Worm (Caenorhabditis elegans): ENCODE measurements around the gene fbxb-79.
"Not testable (repeated sequence)": the region's sequence is repeated elsewhere in the genome, so short reads cannot be mapped to it uniquely, and the experiment has no call there.

DNA sequence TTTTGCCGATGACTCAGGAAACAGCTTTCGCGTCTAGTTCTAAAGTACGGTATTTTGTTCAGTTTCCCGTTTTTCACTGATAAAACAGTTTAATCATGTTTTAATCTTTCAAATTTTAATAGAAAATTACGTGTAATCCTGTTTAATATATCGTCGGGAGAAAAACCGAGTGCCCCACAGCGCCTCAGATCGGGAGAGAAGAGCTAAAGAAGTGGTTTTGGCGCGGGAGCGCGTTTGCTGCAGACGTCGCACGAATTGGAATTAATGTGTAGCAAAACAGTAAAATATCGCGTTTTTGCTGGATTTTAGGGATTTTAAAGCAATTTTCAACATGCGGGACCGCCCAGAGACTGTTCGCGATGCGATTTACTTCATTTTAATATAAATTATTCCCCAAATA lies 11.4 kb upstream of the fbxb-79 start:
- TF ChIP-seq fkh-8 (tag; optimal IDR thresholded peaks at IDR 0.05); ama-1 (optimal IDR thresholded peaks at IDR 0.05); dpl-1 (GFP tag; optimal IDR thresholded peaks at IDR 0.05); mab-9 (GFP tag; IDR thresholded peaks at IDR 0.05); pag-3 (tag; optimal IDR thresholded peaks at IDR 0.05; ENCODE audit: borderline replicate concordance, insufficient read depth); sptf-1 (tag; optimal IDR thresholded peaks at IDR 0.05); nhr-76 (tag; optimal IDR thresholded peaks at IDR 0.05); nhr-12 (tag; optimal IDR thresholded peaks at IDR 0.05); nhr-28 (tag; optimal IDR thresholded peaks at IDR 0.05); dsc-1 (tag; optimal IDR thresholded peaks at IDR 0.05); lin-15B (tag; optimal IDR thresholded peaks at IDR 0.05); fkh-10 (GFP tag; optimal IDR thresholded peaks at IDR 0.05): not testable (repeated sequence)
